Fruit fly (Drosophila melanogaster): ENCODE results near the gene CG13073.
A peak's percentile ranks its signal among the peaks of the same experiment; 100 is the strongest.

Gene CG13073

DNA sequence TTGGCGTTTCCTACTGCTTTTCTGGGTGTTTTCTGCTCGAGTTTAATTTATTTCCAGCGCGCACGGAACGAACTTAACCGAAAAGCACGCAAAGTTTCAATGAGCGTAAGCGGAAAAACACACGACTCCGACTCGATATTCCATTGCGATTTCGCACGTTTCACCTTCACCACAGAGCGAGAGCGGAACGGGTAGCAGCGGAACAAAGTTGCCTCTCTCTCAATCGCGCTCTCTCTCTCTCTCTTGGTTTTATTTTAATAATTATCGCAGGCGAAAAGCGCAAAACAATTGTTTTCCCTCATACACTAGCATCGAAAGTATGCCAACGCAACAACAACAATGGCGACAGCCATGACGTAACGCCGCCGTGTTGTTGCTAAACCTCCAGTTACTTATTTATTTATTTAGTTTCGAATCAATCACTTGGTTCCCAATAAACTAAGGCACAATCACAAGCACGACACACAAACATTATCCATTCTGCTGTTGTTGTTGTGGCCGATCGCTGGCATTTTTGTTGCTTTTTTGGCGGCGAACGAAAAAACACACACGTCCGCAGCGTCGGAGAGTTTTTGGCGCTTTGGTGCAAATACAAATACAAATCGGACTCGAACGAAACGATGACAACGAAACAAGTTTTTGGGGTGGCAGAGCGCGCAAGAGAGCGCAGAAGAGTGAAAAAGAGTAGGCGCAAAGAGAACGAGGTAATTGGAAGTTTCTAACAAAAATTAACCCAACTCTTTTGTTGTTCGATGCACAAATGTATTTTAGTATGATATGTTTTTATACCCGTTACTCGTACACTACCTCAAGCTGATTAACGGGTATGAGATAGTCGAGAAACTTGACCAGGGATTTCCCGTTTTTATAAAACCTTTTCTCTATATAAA is 52.7 kb downstream of the CG13073 start, which contains the start of gene CG5151 (continued):
- TF ChIP-seq unpg (GFP tag; optimal IDR thresholded peaks at IDR 0.05) (no peak), CG42726 (GFP tag; IDR thresholded peaks at IDR 0.05; ENCODE audit: partially characterized antibody) (peak; percentile 38; the same call in 1 of the 2 replicates), B-H1 (GFP tag; IDR thresholded peaks at IDR 0.05) (no peak), pum (GFP tag; optimal IDR thresholded peaks at IDR 0.05) (no peak), Sry-δ (GFP tag; optimal IDR thresholded peaks at IDR 0.05) (no peak), CG18619 (GFP tag; optimal IDR thresholded peaks at IDR 0.05) (no peak), klu (GFP tag; IDR thresholded peaks at IDR 0.05) (no peak), run (tag; optimal IDR thresholded peaks at IDR 0.05) (peak; percentile 49), BtbVII (GFP tag; optimal IDR thresholded peaks at IDR 0.05) (peak; percentile 40), CG13894 (tag; optimal IDR thresholded peaks at IDR 0.05) (no peak), CG3995 (GFP tag; optimal IDR thresholded peaks at IDR 0.05) (no peak), TFAM (GFP tag; optimal IDR thresholded peaks at IDR 0.05) (no peak), danr (GFP tag; IDR thresholded peaks at IDR 0.05) (no peak), gfzf (GFP tag; optimal IDR thresholded peaks at IDR 0.05) (no peak), zen (tag; optimal IDR thresholded peaks at IDR 0.05) (no peak), psq (GFP tag; optimal IDR thresholded peaks at IDR 0.05) (no peak), Dfd (GFP tag; optimal IDR thresholded peaks at IDR 0.05) (no peak), repo (GFP tag; optimal IDR thresholded peaks at IDR 0.05) (no peak), CG4617 (GFP tag; optimal IDR thresholded peaks at IDR 0.05; ENCODE audit: borderline replicate concordance) (no peak), CG18011 (GFP tag; optimal IDR thresholded peaks at IDR 0.05) (no peak), CG2889 (GFP tag; IDR thresholded peaks at IDR 0.05) (no peak), schlank (tag; optimal IDR thresholded peaks at IDR 0.05) (peak; percentile 14), Hmx (GFP tag; optimal IDR thresholded peaks at IDR 0.05) (no peak), Lim3 (GFP tag; IDR thresholded peaks at IDR 0.05) (no peak), CG17612 (GFP tag; IDR thresholded peaks at IDR 0.05) (no peak), CG15269 (tag; optimal IDR thresholded peaks at IDR 0.05) (no peak), CG2116 (GFP tag; optimal IDR thresholded peaks at IDR 0.05) (no peak), ranshi (GFP tag; IDR thresholded peaks at IDR 0.05) (peak; percentile 41; the same call in 1 of the 2 replicates), HLHmδ (GFP tag; optimal IDR thresholded peaks at IDR 0.05) (peak; percentile 22), jigr1 (GFP tag; IDR thresholded peaks at IDR 0.05) (no peak), Rfx (GFP tag; IDR thresholded peaks at IDR 0.05) (peak; percentile 44; the same call in 1 of the 2 replicates), bsh (GFP tag; optimal IDR thresholded peaks at IDR 0.05) (peak in 1 of 2 experiments; percentile 59), CG10462 (GFP tag; optimal IDR thresholded peaks at IDR 0.05) (no peak), CG2129 (GFP tag; IDR thresholded peaks at IDR 0.05; ENCODE audit: partially characterized antibody) (no peak), slou (GFP tag; optimal IDR thresholded peaks at IDR 0.05) (no peak), CkIIα-i1 (GFP tag; IDR thresholded peaks at IDR 0.05) (no peak), Sox102F (GFP tag; optimal IDR thresholded peaks at IDR 0.05) (no peak), kay (GFP tag; optimal IDR thresholded peaks at IDR 0.05) (no peak), wor (GFP tag; IDR thresholded peaks at IDR 0.05) (no peak), CG18764 (GFP tag; optimal IDR thresholded peaks at IDR 0.05) (no peak), CG4282 (GFP tag; optimal IDR thresholded peaks at IDR 0.05) (no peak), Scr (GFP tag; IDR thresholded peaks at IDR 0.05; ENCODE audit: partially characterized antibody) (peak; percentile 69), CG11093 (GFP tag; IDR thresholded peaks at IDR 0.05) (no peak), CG10321 (GFP tag; IDR thresholded peaks at IDR 0.05) (no peak), ind (GFP tag; optimal IDR thresholded peaks at IDR 0.05) (no peak), Bgb (GFP tag; IDR thresholded peaks at IDR 0.05; ENCODE audit: partially characterized antibody) (peak; percentile 81), Stat92E (GFP tag; optimal IDR thresholded peaks at IDR 0.05) (no peak), gce (GFP tag; IDR thresholded peaks at IDR 0.05) (no peak), CG34422 (GFP tag; IDR thresholded peaks at IDR 0.05) (peak; percentile 21; the same call in 1 of the 3 replicates)

All from whole organism, embryonic.